Worm (Caenorhabditis elegans) whole organism, L2 larva: Measurements from ENCODE around the gene sbds-1.
A peak's percentile ranks its signal among the peaks of the same experiment; 100 is the strongest.

Experiments used
- F13H6.1 ChIP-seq: sonication (generic microtip); optimal IDR thresholded peaks from 2 replicates; lab custom pipeline; 2016; ENCODE audit warnings: missing genetic modification characterization, missing compliant biosample characterization
- R02D3.7 ChIP-seq: fragments of 150-350 bp; optimal IDR thresholded peaks from 2 replicates; lab custom pipeline; 2014; ENCODE audit warnings: missing biosample characterization, missing genetic modification characterization
- Y55F3AM.14 ChIP-seq: fragments of 200-800 bp; sonication (Bioruptor generic); optimal IDR thresholded peaks from 2 replicates; lab custom pipeline; 2018; ENCODE audit warnings: mild to moderate bottlenecking, missing genetic modification characterization, missing compliant biosample characterization
- ZK546.5 ChIP-seq: sonication (generic microtip); optimal IDR thresholded peaks from 2 replicates; lab custom pipeline; 2017; ENCODE audit warnings: missing biosample characterization, missing genetic modification characterization
- aly-2 ChIP-seq: fragments of 150-350 bp; optimal IDR thresholded peaks from 2 replicates; lab custom pipeline; 2014; ENCODE audit warnings: missing biosample characterization, missing genetic modification characterization
- ama-1 ChIP-seq: fragments of 150-350 bp; optimal IDR thresholded peaks from 2 replicates; lab custom pipeline; 2018; ENCODE audit warnings: inconsistent platforms
- blmp-1 ChIP-seq: sonication (generic microtip); optimal IDR thresholded peaks from 2 replicates; lab custom pipeline; 2017; ENCODE audit warnings: missing genetic modification characterization, mild to moderate bottlenecking, missing compliant biosample characterization, antibody characterized with exemption, moderate library complexity; ENCODE audit not compliant: insufficient read depth
- crh-2 ChIP-seq: sonication (generic microtip); optimal IDR thresholded peaks from 2 replicates; lab custom pipeline; 2017; ENCODE audit warnings: missing biosample characterization, missing genetic modification characterization
- dmd-4 ChIP-seq: sonication (generic microtip); optimal IDR thresholded peaks from 2 replicates; lab custom pipeline; 2017; ENCODE audit warnings: missing biosample characterization, missing genetic modification characterization
- elt-1 ChIP-seq: fragments of 150-350 bp; optimal IDR thresholded peaks from 2 replicates; lab custom pipeline; 2014; ENCODE audit warnings: missing biosample characterization, missing genetic modification characterization
- fos-1 ChIP-seq: fragments of 150-350 bp; optimal IDR thresholded peaks from 2 replicates; lab custom pipeline; 2014; ENCODE audit warnings: missing biosample characterization, missing genetic modification characterization
- gmeb-1 ChIP-seq: fragments of 150-350 bp; optimal IDR thresholded peaks from 2 replicates; lab custom pipeline; 2014; ENCODE audit warnings: missing biosample characterization, missing genetic modification characterization
- lin-11 ChIP-seq: fragments of 150-350 bp; sonication (generic microtip); optimal IDR thresholded peaks from 2 replicates; lab custom pipeline; 2014; ENCODE audit warnings: missing biosample characterization, missing genetic modification characterization, inconsistent platforms, mixed read lengths
- lin-13 ChIP-seq: fragments of 150-350 bp; optimal IDR thresholded peaks from 2 replicates; lab custom pipeline; 2014; ENCODE audit warnings: missing biosample characterization, missing genetic modification reagents, missing genetic modification characterization
- lin-39 ChIP-seq: fragments of 150-350 bp; optimal IDR thresholded peaks from 2 replicates; lab custom pipeline; 2014; ENCODE audit warnings: missing biosample characterization, missing genetic modification reagents, missing genetic modification characterization
- lsy-2 ChIP-seq, 2 experiments: fragments of 150-350 bp in 1 of 2; sonication (generic microtip) in 1 of 2; optimal IDR thresholded peaks; 2 replicates each; lab custom pipeline; 2014 to 2017; ENCODE audit warnings: missing biosample characterization in 2 of 2, missing genetic modification characterization in 2 of 2
- mab-5 ChIP-seq: fragments of 150-350 bp; optimal IDR thresholded peaks from 2 replicates; lab custom pipeline; 2014; ENCODE audit warnings: missing biosample characterization, missing genetic modification characterization
- mbf-1 ChIP-seq: sonication (generic microtip); optimal IDR thresholded peaks from 2 replicates; lab custom pipeline; 2017; ENCODE audit warnings: missing biosample characterization, missing genetic modification characterization
- mdl-1 ChIP-seq, 2 experiments: fragments of 150-350 bp in 1 of 2; sonication (generic microtip) in 1 of 2; optimal IDR thresholded peaks; 2 replicates each; lab custom pipeline; 2017; ENCODE audit warnings: missing biosample characterization in 2 of 2, missing genetic modification characterization in 2 of 2
- nhr-11 ChIP-seq: fragments of 150-350 bp; optimal IDR thresholded peaks from 2 replicates; lab custom pipeline; 2014; ENCODE audit warnings: missing biosample characterization, missing genetic modification characterization
- nhr-12 ChIP-seq: fragments of 150-350 bp; optimal IDR thresholded peaks from 2 replicates; lab custom pipeline; 2014; ENCODE audit warnings: missing biosample characterization, missing genetic modification characterization
- nhr-129 ChIP-seq: fragments of 150-350 bp; optimal IDR thresholded peaks from 2 replicates; lab custom pipeline; 2014; ENCODE audit warnings: missing biosample characterization, missing genetic modification characterization
- nhr-21 ChIP-seq: fragments of 150-350 bp; optimal IDR thresholded peaks from 2 replicates; lab custom pipeline; 2014; ENCODE audit warnings: missing biosample characterization, missing genetic modification characterization
- nhr-23 ChIP-seq: fragments of 150-350 bp; optimal IDR thresholded peaks from 2 replicates; lab custom pipeline; 2014; ENCODE audit warnings: missing biosample characterization, missing genetic modification reagents, missing genetic modification characterization
- nhr-237 ChIP-seq: fragments of 150-350 bp; optimal IDR thresholded peaks from 2 replicates; lab custom pipeline; 2014; ENCODE audit warnings: missing biosample characterization, missing genetic modification characterization
- nhr-25 ChIP-seq: fragments of 150-350 bp; sonication (generic microtip); optimal IDR thresholded peaks from 3 replicates; lab custom pipeline; 2014; ENCODE audit warnings: missing biosample characterization, missing genetic modification characterization
- nhr-6 ChIP-seq: fragments of 150-350 bp; optimal IDR thresholded peaks from 2 replicates; lab custom pipeline; 2014; ENCODE audit warnings: missing biosample characterization, missing genetic modification characterization
- peb-1 ChIP-seq: fragments of 150-350 bp; optimal IDR thresholded peaks from 2 replicates; lab custom pipeline; 2014; ENCODE audit warnings: missing biosample characterization, missing genetic modification characterization
- skn-1 ChIP-seq: sonication (generic microtip); optimal IDR thresholded peaks from 2 replicates; lab custom pipeline; 2017; ENCODE audit warnings: missing biosample characterization, missing genetic modification characterization
- sma-9 ChIP-seq, 2 experiments: fragments of 150-350 bp in 1 of 2; sonication (generic microtip) in 1 of 2; optimal IDR thresholded peaks; 2 replicates each; lab custom pipeline; 2014 to 2016; ENCODE audit warnings: missing genetic modification characterization in 2 of 2, mild to moderate bottlenecking in 1 of 2, missing biosample characterization in 1 of 2, missing compliant biosample characterization in 1 of 2, missing genetic modification reagents in 1 of 2, moderate library complexity in 1 of 2
- snpc-4 ChIP-seq: fragments of 150-350 bp; optimal IDR thresholded peaks from 2 replicates; lab custom pipeline; 2014; ENCODE audit warnings: missing biosample characterization, missing genetic modification characterization
- unc-39 ChIP-seq: fragments of 150-350 bp; optimal IDR thresholded peaks from 2 replicates; lab custom pipeline; 2014; ENCODE audit warnings: missing biosample characterization, missing genetic modification characterization
- unc-55 ChIP-seq: fragments of 150-350 bp; sonication (generic microtip); optimal IDR thresholded peaks from 3 replicates; lab custom pipeline; 2014; ENCODE audit warnings: missing biosample characterization, missing genetic modification reagents, missing genetic modification characterization
- unc-62 ChIP-seq: fragments of 150-350 bp; optimal IDR thresholded peaks from 2 replicates; lab custom pipeline; 2014; ENCODE audit warnings: missing biosample characterization, missing genetic modification reagents, missing genetic modification characterization
- zag-1 ChIP-seq: fragments of 150-350 bp; optimal IDR thresholded peaks from 2 replicates; lab custom pipeline; 2014; ENCODE audit warnings: missing biosample characterization, missing genetic modification characterization
- ztf-1 ChIP-seq: fragments of 200-800 bp; sonication (Bioruptor generic); conservative IDR thresholded peaks from 2 replicates; pipeline ENCODE4 v1.3.6; 2022; ENCODE audit warnings: missing genetic modification characterization, missing compliant biosample characterization
- ztf-4 ChIP-seq: fragments of 150-350 bp; optimal IDR thresholded peaks from 2 replicates; lab custom pipeline; 2014; ENCODE audit warnings: missing biosample characterization, missing genetic modification characterization

sbds-1 gene

DNA sequence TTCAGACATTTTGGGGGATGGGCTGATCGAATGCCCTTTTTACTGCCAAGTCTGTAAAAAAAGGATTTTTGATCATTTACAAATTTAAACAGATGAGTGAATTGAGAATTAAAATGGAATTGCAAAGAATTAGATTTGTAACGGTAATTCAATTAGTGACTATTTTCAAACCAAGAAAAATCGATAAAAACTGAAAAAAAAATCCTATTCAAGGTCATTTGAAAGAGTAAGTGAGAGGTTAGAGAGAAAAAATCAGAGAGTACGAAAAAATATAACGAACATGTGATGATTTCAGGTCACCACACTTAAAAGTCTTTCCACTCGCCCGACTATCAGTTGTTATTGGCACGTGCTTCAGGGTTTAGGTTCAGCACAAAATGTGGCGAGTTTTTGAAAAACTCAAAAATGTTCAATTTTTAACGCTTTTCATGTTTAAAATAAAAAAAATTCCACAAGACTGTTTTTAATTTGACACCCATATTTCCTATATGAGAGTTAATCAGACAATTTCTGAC, 18.0 kb downstream of the sbds-1 start, which contains the start of gene T19C3.4:
Gene T19C3.4 (minus strand): TSS at position 51 of the 515 bp plus-strand sequence.
- no peak for TF ChIP-seq lsy-2 (tag; optimal IDR thresholded peaks at IDR 0.05; lab: Kevin White, UChicago)
- peak; percentile 20 for TF ChIP-seq fos-1 (tag; lab: Kevin White, UChicago)
- TF ChIP-seq peb-1 (tag; lab: Kevin White, UChicago), result no peak
- TF ChIP-seq nhr-129, result no peak
- no peak for TF ChIP-seq nhr-21 (tag; lab: Kevin White, UChicago)
- TF ChIP-seq sma-9 (GFP tag; optimal IDR thresholded peaks at IDR 0.05; lab: Kevin White, UChicago), result peak; percentile 36
- TF ChIP-seq sma-9 (tag; optimal IDR thresholded peaks at IDR 0.05; lab: Kevin White, UChicago), result no peak
- no peak for TF ChIP-seq nhr-11 (tag; lab: Kevin White, UChicago)
- no peak for TF ChIP-seq mdl-1 (tag; optimal IDR thresholded peaks at IDR 0.05; lab: Kevin White, UChicago)
- TF ChIP-seq crh-2 (tag; lab: Kevin White, UChicago), result peak; percentile 17

ce11 chrIII:617467-617866, 20.8 kb downstream of the sbds-1 start, which contains the start of gene T19C3.2:
Gene T19C3.2, minus strand, starts transcription at chrIII:617567.
- no peak for TF ChIP-seq crh-2 (tag; lab: Kevin White, UChicago)
- no peak for TF ChIP-seq R02D3.7 (tag; lab: Kevin White, UChicago)
- TF ChIP-seq nhr-237 (tag; lab: Kevin White, UChicago), result no peak
- TF ChIP-seq unc-62 (GFP tag; lab: Kevin White, UChicago), result no peak
- TF ChIP-seq lsy-2 (tag; optimal IDR thresholded peaks at IDR 0.05; lab: Kevin White, UChicago), result no peak
- TF ChIP-seq ztf-4 (tag; lab: Kevin White, UChicago), result no peak
- TF ChIP-seq mab-5 (tag; lab: Kevin White, UChicago), result no peak

DNA sequence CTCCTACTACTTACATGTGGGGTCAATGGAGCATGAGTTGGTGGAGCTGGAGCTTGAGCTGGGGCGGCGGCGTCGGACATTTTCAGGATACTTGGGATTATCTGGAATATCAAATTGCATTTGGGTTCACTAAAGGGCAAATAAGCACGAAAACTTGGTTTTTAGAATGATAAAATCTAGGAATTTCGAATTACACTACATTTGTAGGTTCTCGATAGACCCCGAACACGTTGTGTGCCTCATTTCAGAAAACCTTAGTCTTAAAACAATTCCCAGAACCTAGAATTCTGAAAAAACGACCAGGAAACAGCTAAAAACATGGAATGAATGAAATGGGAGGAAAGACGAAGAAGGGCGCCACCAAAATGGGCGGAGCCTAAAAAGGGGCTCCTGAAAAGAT, 23.8 kb downstream of the sbds-1 start, which contains the start of gene T19C3.3:
Gene T19C3.3 (minus strand): TSS at position 101 of the 400 bp plus-strand sequence.
- no peak for TF ChIP-seq zag-1
- no peak for TF ChIP-seq dmd-4 (tag; lab: Kevin White, UChicago)
- TF ChIP-seq snpc-4 (tag; lab: Kevin White, UChicago), result no peak
- no peak for TF ChIP-seq Y55F3AM.14

DNA sequence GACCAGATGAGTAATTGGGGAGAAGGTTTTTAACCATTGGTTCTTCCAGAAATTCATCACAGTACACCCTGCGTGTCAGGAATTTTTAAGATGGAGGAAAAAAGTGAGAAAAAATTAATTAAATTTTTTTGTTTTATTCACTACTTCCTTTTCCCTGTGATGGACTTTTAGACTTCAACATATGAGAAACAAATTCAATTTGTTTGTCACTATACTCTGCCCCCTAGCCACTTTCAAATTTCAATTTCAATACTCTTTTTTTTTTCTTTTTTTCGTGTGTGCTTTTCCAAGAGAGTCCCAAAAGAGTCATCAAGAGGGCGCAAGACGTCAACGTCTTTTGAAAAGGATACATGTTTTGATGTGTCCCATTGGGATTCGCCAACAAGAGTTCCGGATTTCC, 25.5 kb downstream of the sbds-1 start:
- TF ChIP-seq ztf-4 (tag; lab: Kevin White, UChicago) (no peak), dmd-4 (tag; lab: Kevin White, UChicago) (no peak), crh-2 (tag; lab: Kevin White, UChicago) (peak; percentile 4), mdl-1 (tag; optimal IDR thresholded peaks at IDR 0.05; lab: Kevin White, UChicago) (no peak), gmeb-1 (no peak), aly-2 (no peak), unc-62 (GFP tag; lab: Kevin White, UChicago) (no peak)
- TF ChIP-seq, all 48 proteins: peak for 1

DNA sequence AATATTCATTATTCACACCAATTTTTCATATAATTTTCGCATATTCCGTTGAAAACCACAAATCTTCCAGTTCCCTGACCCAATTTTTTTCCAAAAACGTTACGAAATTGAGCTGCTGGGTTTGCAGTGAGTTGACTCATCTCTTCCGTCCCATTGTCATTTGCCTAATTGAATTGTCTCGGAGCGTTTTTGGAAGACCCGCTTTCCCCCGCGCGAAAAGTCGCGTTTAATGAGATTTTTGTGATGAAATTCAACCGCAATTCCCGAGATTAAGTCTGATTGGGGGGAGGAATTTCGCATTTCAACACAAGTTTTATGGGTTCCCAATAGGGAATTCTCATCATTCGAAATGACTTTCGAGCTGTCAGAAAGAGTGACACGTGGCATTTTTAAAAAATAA, 26.3 kb downstream of the sbds-1 start:
- TF ChIP-seq unc-55 (GFP tag; lab: Kevin White, UChicago), result peak; percentile 6
- no peak for TF ChIP-seq lin-11 (tag; lab: Kevin White, UChicago)

- TF ChIP-seq nhr-11 (tag; lab: Kevin White, UChicago), result no peak
- TF ChIP-seq nhr-12 (tag; lab: Kevin White, UChicago), result no peak
- TF ChIP-seq nhr-6 (tag; lab: Kevin White, UChicago), result no peak
- TF ChIP-seq unc-39 (tag; lab: Kevin White, UChicago), result no peak
- no peak for TF ChIP-seq skn-1 (tag; lab: Kevin White, UChicago)
- TF ChIP-seq nhr-23 (tag; lab: Kevin White, UChicago), result no peak
- TF ChIP-seq Y55F3AM.14, result no peak
- TF ChIP-seq, all 48 proteins: peak for 0
Observed at ce11 chrIII:609549-609948, 28.7 kb downstream of the sbds-1 start, which contains the start of gene best-17. Gene best-17, minus strand, starts transcription at chrIII:609649.

DNA sequence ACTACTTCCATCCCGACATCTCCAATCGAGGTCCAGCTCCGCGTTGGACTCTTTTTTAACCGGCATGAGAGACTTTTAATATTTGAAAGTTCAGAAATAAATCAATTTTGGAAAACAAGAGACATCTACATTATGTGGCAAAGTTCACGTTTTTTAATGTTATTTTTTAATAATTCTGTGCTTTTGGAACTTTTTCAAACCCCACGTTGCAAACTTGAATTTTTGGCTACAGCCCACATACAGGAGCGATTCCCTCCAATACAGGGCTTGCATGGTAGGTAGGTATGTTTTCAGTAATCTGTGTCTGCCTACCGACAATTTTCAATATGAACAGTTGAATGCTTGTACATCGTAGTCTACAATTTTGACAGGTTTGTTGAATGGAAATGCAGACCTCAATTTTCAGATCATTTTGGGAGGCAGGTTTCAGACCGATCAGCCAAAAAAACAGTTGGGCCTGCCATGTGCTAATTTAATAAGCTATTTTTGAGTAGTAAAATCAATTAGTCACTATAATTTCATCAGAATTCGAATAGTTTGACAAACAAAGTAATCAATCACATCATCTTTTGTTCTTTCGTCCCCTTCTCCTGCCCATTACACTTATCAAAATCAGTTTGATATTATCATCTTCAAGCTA, 32.7 kb downstream of the sbds-1 start, which contains the start of the genes Y55B1AR.4 and ttr-7:
Gene Y55B1AR.4 (minus strand): TSS at position 101 of the 640 bp plus-strand sequence.
Gene ttr-7 (plus strand): TSS at position 590 of the 640 bp plus-strand sequence.
- no peak for TF ChIP-seq lin-13
- no peak for TF ChIP-seq nhr-237 (tag; lab: Kevin White, UChicago)
- TF ChIP-seq mab-5 (tag; lab: Kevin White, UChicago), result no peak
- TF ChIP-seq lin-39, result no peak
- TF ChIP-seq ZK546.5 (tag; lab: Kevin White, UChicago), result no peak
- no peak for TF ChIP-seq peb-1 (tag; lab: Kevin White, UChicago)
- no peak for TF ChIP-seq nhr-11 (tag; lab: Kevin White, UChicago)
- no peak for TF ChIP-seq mbf-1 (tag; lab: Kevin White, UChicago)
- no peak for TF ChIP-seq F13H6.1 (tag; lab: Kevin White, UChicago)
- TF ChIP-seq elt-1, result no peak
- no peak for TF ChIP-seq nhr-21 (tag; lab: Kevin White, UChicago)
- TF ChIP-seq nhr-25 (tag; lab: Kevin White, UChicago), result no peak
- no peak for TF ChIP-seq unc-39 (tag; lab: Kevin White, UChicago)
- TF ChIP-seq lin-11 (tag; lab: Kevin White, UChicago), result no peak
- no peak for TF ChIP-seq ztf-1 (GFP tag; lab: Robert Waterston, UW)
- TF ChIP-seq fos-1 (tag; lab: Kevin White, UChicago), result no peak
- no peak for TF ChIP-seq ama-1 (lab: Kevin White, UChicago)
- TF ChIP-seq blmp-1, result no peak
- TF ChIP-seq dmd-4 (tag; lab: Kevin White, UChicago), result no peak
- TF ChIP-seq skn-1 (tag; lab: Kevin White, UChicago), result no peak
- TF ChIP-seq, all 48 proteins: peak for 0
